Worm (Caenorhabditis elegans) whole organism, L1 larva: ENCODE measurements around the gene Y69E1A.1.
A peak's percentile ranks its signal among the peaks of the same experiment; 100 is the strongest.

Experiments
- C04F5.9 ChIP-seq: sonication (generic microtip); optimal IDR thresholded peaks from 2 replicates; lab custom pipeline; 2016; ENCODE audit warnings: missing genetic modification characterization, missing compliant biosample characterization
- F16B12.6 ChIP-seq: fragments of 150-350 bp; optimal IDR thresholded peaks from 2 replicates; lab custom pipeline; 2014; ENCODE audit warnings: missing biosample characterization, missing genetic modification characterization
- Y116A8C.19 ChIP-seq: sonication (generic microtip); optimal IDR thresholded peaks from 2 replicates; lab custom pipeline; 2016; ENCODE audit warnings: missing compliant biosample characterization, missing genetic modification characterization, borderline replicate concordance
- aha-1 ChIP-seq: fragments of 150-350 bp; optimal IDR thresholded peaks from 2 replicates; lab custom pipeline; 2014; ENCODE audit warnings: missing biosample characterization, missing genetic modification characterization
- alr-1 ChIP-seq: fragments of 200-800 bp; sonication (Bioruptor generic); optimal IDR thresholded peaks from 2 replicates; lab custom pipeline; 2018; ENCODE audit warnings: borderline replicate concordance, mild to moderate bottlenecking, missing genetic modification characterization, missing compliant biosample characterization
- aly-2 ChIP-seq: fragments of 150-350 bp; optimal IDR thresholded peaks from 2 replicates; lab custom pipeline; 2014; ENCODE audit warnings: missing biosample characterization, missing genetic modification characterization
- blmp-1 ChIP-seq: fragments of 150-350 bp; optimal IDR thresholded peaks from 2 replicates; lab custom pipeline; 2014; ENCODE audit warnings: missing biosample characterization, missing genetic modification characterization
- ceh-8 ChIP-seq: fragments of 200-800 bp; sonication (Bioruptor generic); optimal IDR thresholded peaks from 2 replicates; lab custom pipeline; 2018; ENCODE audit warnings: mild to moderate bottlenecking, missing genetic modification characterization, moderate library complexity, missing compliant biosample characterization
- ceh-88 ChIP-seq: fragments of 200-800 bp; sonication (Bioruptor generic); IDR thresholded peaks from 2 replicates; pipeline ENCODE4 v1.3.6; 2022; ENCODE audit warnings: missing genetic modification characterization, missing compliant biosample characterization
- ceh-90 ChIP-seq: sonication (generic microtip); optimal IDR thresholded peaks from 2 replicates; lab custom pipeline; 2016; ENCODE audit warnings: missing genetic modification characterization, missing compliant biosample characterization
- dsc-1 ChIP-seq: sonication (generic microtip); optimal IDR thresholded peaks from 2 replicates; lab custom pipeline; 2016; ENCODE audit warnings: mild to moderate bottlenecking, missing genetic modification characterization, missing compliant biosample characterization
- efl-1 ChIP-seq, 4 experiments: fragments of 150-350 bp; optimal IDR thresholded peaks in 3 of 4; peaks in 1 of 4; 1 replicate in 1 of 4; 2 replicates in 3 of 4; lab custom pipeline; 2014; ENCODE audit warnings: missing biosample characterization in 2 of 4, missing genetic modification characterization in 2 of 4, missing genetic modification reagents in 2 of 4
- egl-27 ChIP-seq, 2 experiments: fragments of 150-350 bp in 1 of 2; sonication (generic microtip); optimal IDR thresholded peaks; 3 replicates each; lab custom pipeline; 2017 to 2018; ENCODE audit warnings: missing biosample characterization in 2 of 2, missing genetic modification characterization in 2 of 2, missing genetic modification reagents in 2 of 2
- fkh-8 ChIP-seq: sonication (generic microtip); optimal IDR thresholded peaks from 2 replicates; lab custom pipeline; 2016; ENCODE audit warnings: mild to moderate bottlenecking, missing genetic modification characterization, missing compliant biosample characterization
- fos-1 ChIP-seq: fragments of 150-350 bp; optimal IDR thresholded peaks from 2 replicates; lab custom pipeline; 2014; ENCODE audit warnings: missing biosample characterization, missing genetic modification characterization
- grh-1 ChIP-seq: fragments of 200-800 bp; sonication (Bioruptor generic); IDR thresholded peaks from 2 replicates; pipeline ENCODE4 v1.3.6; 2022; ENCODE audit warnings: missing genetic modification reagents, missing genetic modification characterization, missing compliant biosample characterization
- hpl-2 ChIP-seq: fragments of 150-350 bp; optimal IDR thresholded peaks from 2 replicates; lab custom pipeline; 2014; ENCODE audit warnings: missing biosample characterization, missing genetic modification reagents, missing genetic modification characterization
- isw-1 ChIP-seq: fragments of 200-800 bp; sonication (Bioruptor generic); IDR thresholded peaks from 2 replicates; pipeline ENCODE4 v1.3.6; 2022; ENCODE audit warnings: missing genetic modification characterization, missing compliant biosample characterization
- lin-13 ChIP-seq: fragments of 150-350 bp; optimal IDR thresholded peaks from 2 replicates; lab custom pipeline; 2014; ENCODE audit warnings: missing biosample characterization, missing genetic modification reagents, missing genetic modification characterization
- lin-15B ChIP-seq: fragments of 150-350 bp; sonication (generic microtip); optimal IDR thresholded peaks from 3 replicates; lab custom pipeline; 2014; ENCODE audit warnings: missing biosample characterization, missing genetic modification characterization
- lir-3 ChIP-seq: sonication (generic microtip); optimal IDR thresholded peaks from 2 replicates; lab custom pipeline; 2016; ENCODE audit warnings: mild to moderate bottlenecking, missing genetic modification characterization, moderate library complexity, missing compliant biosample characterization; ENCODE audit not compliant: poor library complexity
- lsy-2 ChIP-seq, 2 experiments: fragments of 150-350 bp; optimal IDR thresholded peaks; 2 replicates each; lab custom pipeline; 2014; ENCODE audit warnings: missing biosample characterization in 2 of 2, missing genetic modification characterization in 2 of 2
- mab-9 ChIP-seq: fragments of 200-800 bp; sonication (Bioruptor generic); IDR thresholded peaks from 2 replicates; pipeline ENCODE4 v1.3.6; 2022; ENCODE audit warnings: missing genetic modification reagents, missing genetic modification characterization, missing compliant biosample characterization
- mdl-1 ChIP-seq, 2 experiments: fragments of 150-350 bp; optimal IDR thresholded peaks; 2 replicates each; lab custom pipeline; 2014 to 2017; ENCODE audit warnings: missing biosample characterization in 2 of 2, missing genetic modification characterization in 2 of 2, inconsistent platforms in 1 of 2
- mef-2 ChIP-seq: fragments of 150-350 bp; optimal IDR thresholded peaks from 2 replicates; lab custom pipeline; 2014; ENCODE audit warnings: missing biosample characterization, missing genetic modification characterization
- mep-1 ChIP-seq: fragments of 150-350 bp; optimal IDR thresholded peaks from 2 replicates; lab custom pipeline; 2014; ENCODE audit warnings: missing biosample characterization, missing genetic modification characterization
- nhr-12 ChIP-seq: sonication (generic microtip); optimal IDR thresholded peaks from 2 replicates; lab custom pipeline; 2017; ENCODE audit warnings: missing biosample characterization, missing genetic modification characterization
- nhr-19 ChIP-seq: fragments of 200-800 bp; sonication (Bioruptor generic); conservative IDR thresholded peaks from 2 replicates; pipeline ENCODE4 v1.3.6; 2022; ENCODE audit warnings: missing genetic modification characterization, missing compliant biosample characterization
- nhr-28 ChIP-seq: fragments of 150-350 bp; optimal IDR thresholded peaks from 2 replicates; lab custom pipeline; 2014; ENCODE audit warnings: missing biosample characterization, missing genetic modification characterization
- nhr-47 ChIP-seq: sonication (generic microtip); optimal IDR thresholded peaks from 2 replicates; lab custom pipeline; 2016; ENCODE audit warnings: mild to moderate bottlenecking, missing genetic modification characterization, moderate library complexity, missing compliant biosample characterization
- nhr-84 ChIP-seq: sonication (generic microtip); optimal IDR thresholded peaks from 2 replicates; lab custom pipeline; 2017; ENCODE audit warnings: missing biosample characterization, missing genetic modification characterization
- nhr-90 ChIP-seq: sonication (generic microtip); optimal IDR thresholded peaks from 2 replicates; lab custom pipeline; 2016; ENCODE audit warnings: mild to moderate bottlenecking, missing genetic modification characterization, missing compliant biosample characterization; ENCODE audit not compliant: poor library complexity
- pag-3 ChIP-seq: sonication (generic microtip); optimal IDR thresholded peaks from 2 replicates; lab custom pipeline; 2017; ENCODE audit warnings: missing genetic modification characterization, mild to moderate bottlenecking, missing compliant biosample characterization, antibody characterized with exemption, borderline replicate concordance; ENCODE audit not compliant: insufficient read depth
- pqm-1 ChIP-seq: sonication (generic microtip); optimal IDR thresholded peaks from 3 replicates; lab custom pipeline; 2017; ENCODE audit warnings: missing biosample characterization, missing genetic modification characterization
- snpc-4 ChIP-seq: fragments of 150-350 bp; optimal IDR thresholded peaks from 2 replicates; lab custom pipeline; 2014; ENCODE audit warnings: missing biosample characterization, missing genetic modification characterization
- sox-4 ChIP-seq: sonication (generic microtip); optimal IDR thresholded peaks from 2 replicates; lab custom pipeline; 2016; ENCODE audit warnings: missing genetic modification characterization, missing compliant biosample characterization
- sptf-1 ChIP-seq: fragments of 150-350 bp; optimal IDR thresholded peaks from 2 replicates; lab custom pipeline; 2014; ENCODE audit warnings: missing biosample characterization, missing genetic modification characterization
- swsn-7 ChIP-seq: sonication (generic microtip); optimal IDR thresholded peaks from 2 replicates; lab custom pipeline; 2016; ENCODE audit warnings: missing genetic modification characterization, missing compliant biosample characterization
- tlp-1 ChIP-seq: fragments of 150-350 bp; optimal IDR thresholded peaks from 2 replicates; lab custom pipeline; 2014; ENCODE audit warnings: missing biosample characterization, missing genetic modification characterization
- unc-30 ChIP-seq: sonication (generic microtip); optimal IDR thresholded peaks from 2 replicates; lab custom pipeline; 2017; ENCODE audit warnings: missing biosample characterization, missing genetic modification characterization
- unc-62 ChIP-seq: fragments of 150-350 bp; optimal IDR thresholded peaks from 2 replicates; lab custom pipeline; 2014; ENCODE audit warnings: missing biosample characterization, missing genetic modification reagents, missing genetic modification characterization
- unc-86 ChIP-seq: sonication (generic microtip); optimal IDR thresholded peaks from 2 replicates; lab custom pipeline; 2016; ENCODE audit warnings: missing genetic modification characterization, missing compliant biosample characterization
- xbp-1 ChIP-seq: sonication (generic microtip); optimal IDR thresholded peaks from 2 replicates; lab custom pipeline; 2016; ENCODE audit warnings: missing genetic modification characterization, missing compliant biosample characterization
- zip-4 ChIP-seq: fragments of 200-800 bp; sonication (Bioruptor generic); optimal IDR thresholded peaks from 2 replicates; lab custom pipeline; 2018; ENCODE audit warnings: mild to moderate bottlenecking, missing genetic modification characterization, moderate library complexity, missing compliant biosample characterization
- ztf-11 ChIP-seq, 2 experiments: sonication (generic microtip); optimal IDR thresholded peaks; 2 replicates each; lab custom pipeline; 2016 to 2017; ENCODE audit warnings: missing genetic modification characterization in 2 of 2, missing biosample characterization in 1 of 2, missing compliant biosample characterization in 1 of 2
- ztf-4 ChIP-seq: fragments of 150-350 bp; optimal IDR thresholded peaks from 2 replicates; lab custom pipeline; 2014; ENCODE audit warnings: missing biosample characterization, missing genetic modification characterization

The Y69E1A.1 gene

ce11 chrIV:10933062-10933552 lies 15.6 kb downstream of the Y69E1A.1 start, which contains the start of the genes dnc-1 and lsm-7 (continued):
- TF ChIP-seq lsy-2 (tag; optimal IDR thresholded peaks at IDR 0.05; lab: Kevin White, UChicago) = peak; percentile 77 to 87
- TF ChIP-seq lir-3 (tag; lab: Kevin White, UChicago) = no peak
- no peak for TF ChIP-seq sox-4 (tag; lab: Kevin White, UChicago)
- TF ChIP-seq zip-4 (GFP tag; lab: Kevin White, UChicago) = peak; percentile 90
- peak; percentile 50 for TF ChIP-seq nhr-19 (GFP tag; lab: Robert Waterston, UW)
- peak; percentile 69 for TF ChIP-seq fkh-8 (tag; lab: Kevin White, UChicago)
- TF ChIP-seq lin-15B = peak; percentile 49
- TF ChIP-seq blmp-1 (tag; lab: Kevin White, UChicago) = no peak
- no peak for TF ChIP-seq sptf-1 (tag; lab: Kevin White, UChicago)
- TF ChIP-seq mep-1 = peak; percentile 86
- peak; percentile 20 for TF ChIP-seq nhr-90 (tag; lab: Kevin White, UChicago)
- TF ChIP-seq nhr-84 = no peak
- TF ChIP-seq efl-1 (optimal IDR thresholded peaks at IDR 0.05; lab: Kevin White, UChicago) = peak; percentile 64 to 77
- peak; percentile 77 to 96 for TF ChIP-seq efl-1 (GFP tag; optimal IDR thresholded peaks at IDR 0.05 in 1 of 2; lab: Kevin White, UChicago)
- TF ChIP-seq ceh-88 (GFP tag; lab: Robert Waterston, UW) = no peak
- TF ChIP-seq aha-1 = no peak
- peak; percentile 64 for TF ChIP-seq snpc-4 (tag; lab: Kevin White, UChicago)
- no peak for TF ChIP-seq C04F5.9 (tag; lab: Kevin White, UChicago)
- TF ChIP-seq ztf-11 (tag; optimal IDR thresholded peaks at IDR 0.05; lab: Kevin White, UChicago) = no peak
- TF ChIP-seq ceh-90 = no peak
- no peak for TF ChIP-seq tlp-1 (tag; lab: Kevin White, UChicago)
- TF ChIP-seq Y116A8C.19 = no peak
- TF ChIP-seq F16B12.6 (tag; lab: Kevin White, UChicago) = peak; percentile 39
- peak; percentile 72 for TF ChIP-seq nhr-47 (tag; lab: Kevin White, UChicago)
- TF ChIP-seq lin-13 (GFP tag; lab: Kevin White, UChicago) = peak; percentile 68
- TF ChIP-seq nhr-28 = no peak
- TF ChIP-seq nhr-12 (tag; lab: Kevin White, UChicago) = no peak
- TF ChIP-seq unc-30 = no peak
- peak; percentile 27; the same call in 1 of the 2 replicates for TF ChIP-seq mab-9

- no peak for TF ChIP-seq unc-62 (GFP tag; lab: Kevin White, UChicago)
- TF ChIP-seq mab-9 = no peak
Measured at ce11 chrIV:10919770-10920169, 28.9 kb downstream of the Y69E1A.1 start, which contains the start of gene rbr-2. TSS of gene rbr-2 (plus strand) at chrIV:10920070.

- TF ChIP-seq alr-1 (tag; lab: Kevin White, UChicago) (no peak), fos-1 (tag; lab: Kevin White, UChicago) (peak; percentile 48), pqm-1 (tag; lab: Kevin White, UChicago) (no peak), nhr-90 (tag; lab: Kevin White, UChicago) (peak; percentile 49), hpl-2 (no peak), egl-27 (tag; optimal IDR thresholded peaks at IDR 0.05; lab: Kevin White, UChicago) (peak in 1 of 2 experiments; percentile 63), unc-86 (tag; lab: Kevin White, UChicago) (peak; percentile 75), C04F5.9 (tag; lab: Kevin White, UChicago) (no peak), aly-2 (tag; lab: Kevin White, UChicago) (no peak), xbp-1 (tag; lab: Kevin White, UChicago) (peak; percentile 83), mef-2 (tag; lab: Kevin White, UChicago) (no peak), ceh-90 (no peak), ceh-8 (GFP tag; lab: Kevin White, UChicago) (peak; percentile 63), grh-1 (peak; percentile 40; the same call in 1 of the 2 replicates), mdl-1 (tag; optimal IDR thresholded peaks at IDR 0.05; lab: Kevin White, UChicago) (peak in 1 of 2 experiments; percentile 93), blmp-1 (tag; lab: Kevin White, UChicago) (peak; percentile 19), unc-30 (no peak), mep-1 (peak; percentile 81), sptf-1 (tag; lab: Kevin White, UChicago) (no peak), unc-62 (GFP tag; lab: Kevin White, UChicago) (no peak), tlp-1 (tag; lab: Kevin White, UChicago) (no peak), dsc-1 (tag; lab: Kevin White, UChicago) (no peak), swsn-7 (tag; lab: Kevin White, UChicago) (peak; percentile 85), isw-1 (GFP tag; lab: Robert Waterston, UW) (peak; percentile 62), nhr-19 (GFP tag; lab: Robert Waterston, UW) (peak; percentile 82), lir-3 (tag; lab: Kevin White, UChicago) (no peak), ztf-4 (tag; lab: Kevin White, UChicago) (peak; percentile 21), pag-3 (tag; lab: Kevin White, UChicago) (peak; percentile 22)
Measured at ce11 chrIV:10918877-10919560, 29.7 kb downstream of the Y69E1A.1 start.
